Worm (Caenorhabditis elegans) whole organism, late embryonic: ENCODE measurements around the gene DC2.5.

Source experiments
- ref-2 ChIP-seq: sonication (generic microtip); optimal IDR thresholded peaks from 2 replicates; lab custom pipeline; 2016; ENCODE audit warnings: missing genetic modification characterization, missing compliant biosample characterization
- tbx-2 ChIP-seq: sonication (generic microtip); optimal IDR thresholded peaks from 2 replicates; lab custom pipeline; 2016; ENCODE audit warnings: missing genetic modification characterization, missing compliant biosample characterization
- unc-42 ChIP-seq: sonication (generic microtip); optimal IDR thresholded peaks from 2 replicates; lab custom pipeline; 2016; ENCODE audit warnings: missing genotype, missing genetic modification characterization, missing compliant biosample characterization

ce11 chrV:194760-195159 is 17.8 kb downstream of the DC2.5 start:
- no peak for TF ChIP-seq ref-2 (tag; lab: Kevin White, UChicago)
- TF ChIP-seq tbx-2 (tag; lab: Kevin White, UChicago): no peak
- TF ChIP-seq unc-42 (tag; lab: Kevin White, UChicago): no peak
